Worm (Caenorhabditis elegans): ENCODE results near the gene F35B3.4.

- no peak for TF ChIP-seq W03F9.2 (tag; optimal IDR thresholded peaks at IDR 0.05)
- TF ChIP-seq dao-5 (tag; optimal IDR thresholded peaks at IDR 0.05) = no peak
Observed at ce11 chrX:16998981-16999380, 21.8 kb downstream of the F35B3.4 start.
